Worm (Caenorhabditis elegans) whole organism, L3 larva: ENCODE measurements around the gene try-8.

Source experiments
- R02D3.7 ChIP-seq: fragments of 150-350 bp; optimal IDR thresholded peaks from 2 replicates; lab custom pipeline; 2014; ENCODE audit warnings: missing biosample characterization, missing genetic modification characterization
- ZK546.5 ChIP-seq: sonication (generic microtip); optimal IDR thresholded peaks from 2 replicates; lab custom pipeline; 2017; ENCODE audit warnings: missing biosample characterization, missing genetic modification characterization
- aly-2 ChIP-seq: fragments of 150-350 bp; optimal IDR thresholded peaks from 2 replicates; lab custom pipeline; 2014; ENCODE audit warnings: missing biosample characterization, missing genetic modification characterization
- ceh-28 ChIP-seq: fragments of 150-350 bp; optimal IDR thresholded peaks from 2 replicates; lab custom pipeline; 2014; ENCODE audit warnings: missing biosample characterization, missing genetic modification reagents, missing genetic modification characterization
- ceh-82 ChIP-seq: fragments of 150-350 bp; optimal IDR thresholded peaks from 2 replicates; lab custom pipeline; 2014; ENCODE audit warnings: missing biosample characterization, missing genetic modification characterization
- daf-12 ChIP-seq: fragments of 150-350 bp; optimal IDR thresholded peaks from 2 replicates; lab custom pipeline; 2014; ENCODE audit warnings: missing biosample characterization, missing genetic modification reagents, missing genetic modification characterization
- egl-27 ChIP-seq: sonication (generic microtip); optimal IDR thresholded peaks from 4 replicates; lab custom pipeline; 2017; ENCODE audit warnings: missing biosample characterization, missing genetic modification reagents, missing genetic modification characterization
- egl-5 ChIP-seq: fragments of 150-350 bp; optimal IDR thresholded peaks from 2 replicates; lab custom pipeline; 2017; ENCODE audit warnings: missing biosample characterization, missing genetic modification reagents, missing genetic modification characterization, inconsistent platforms
- elt-2 ChIP-seq: sonication (generic microtip); optimal IDR thresholded peaks from 2 replicates; lab custom pipeline; 2016; ENCODE audit warnings: missing genetic modification reagents, mild to moderate bottlenecking, missing genetic modification characterization, missing compliant biosample characterization
- elt-3 ChIP-seq, 3 experiments: fragments of 150-350 bp in 1 of 3; sonication (generic microtip) in 2 of 3; optimal IDR thresholded peaks; 2 replicates in 2 of 3; 4 replicates in 1 of 3; lab custom pipeline; 2014 to 2017; ENCODE audit warnings: missing biosample characterization in 3 of 3, missing genetic modification characterization in 3 of 3
- eor-1 ChIP-seq, 2 experiments: fragments of 150-350 bp; optimal IDR thresholded peaks; 2 replicates each; lab custom pipeline; 2014 to 2018; ENCODE audit warnings: missing biosample characterization in 2 of 2, missing genetic modification characterization in 2 of 2
- fkh-10 ChIP-seq: sonication (generic microtip); optimal IDR thresholded peaks from 2 replicates; lab custom pipeline; 2017; ENCODE audit warnings: missing biosample characterization, missing genetic modification reagents, missing genetic modification characterization
- fkh-2 ChIP-seq: fragments of 150-350 bp; optimal IDR thresholded peaks from 2 replicates; lab custom pipeline; 2014; ENCODE audit warnings: missing biosample characterization, missing genetic modification reagents, missing genetic modification characterization
- fos-1 ChIP-seq: fragments of 150-350 bp; optimal IDR thresholded peaks from 2 replicates; lab custom pipeline; 2014; ENCODE audit warnings: missing biosample characterization, missing genetic modification characterization
- hmg-11 ChIP-seq: sonication (generic microtip); optimal IDR thresholded peaks from 2 replicates; lab custom pipeline; 2016; ENCODE audit warnings: missing genetic modification characterization, missing compliant biosample characterization
- jun-1 ChIP-seq: fragments of 150-350 bp; optimal IDR thresholded peaks from 2 replicates; lab custom pipeline; 2014; ENCODE audit warnings: missing biosample characterization, missing genetic modification reagents, missing genetic modification characterization
- lsy-12 ChIP-seq: sonication (generic microtip); optimal IDR thresholded peaks from 2 replicates; lab custom pipeline; 2016; ENCODE audit warnings: mild to moderate bottlenecking, missing genetic modification characterization, missing compliant biosample characterization
- mdl-1 ChIP-seq: fragments of 150-350 bp; optimal IDR thresholded peaks from 2 replicates; lab custom pipeline; 2014; ENCODE audit warnings: missing biosample characterization, missing genetic modification characterization
- nfya-1 ChIP-seq: sonication (generic microtip); optimal IDR thresholded peaks from 2 replicates; lab custom pipeline; 2017; ENCODE audit warnings: missing genetic modification characterization, mild to moderate bottlenecking, missing compliant biosample characterization, antibody characterized with exemption, moderate library complexity; ENCODE audit not compliant: insufficient read depth
- nhr-11 ChIP-seq: fragments of 150-350 bp; optimal IDR thresholded peaks from 2 replicates; lab custom pipeline; 2014; ENCODE audit warnings: missing biosample characterization, missing genetic modification characterization
- nhr-23 ChIP-seq: fragments of 150-350 bp; optimal IDR thresholded peaks from 2 replicates; lab custom pipeline; 2014; ENCODE audit warnings: missing biosample characterization, missing genetic modification reagents, missing genetic modification characterization
- nhr-25 ChIP-seq: sonication (generic microtip); optimal IDR thresholded peaks from 2 replicates; lab custom pipeline; 2017; ENCODE audit warnings: missing biosample characterization, missing genetic modification characterization
- nhr-28 ChIP-seq: fragments of 150-350 bp; optimal IDR thresholded peaks from 2 replicates; lab custom pipeline; 2014; ENCODE audit warnings: missing biosample characterization, missing genetic modification characterization
- nhr-43 ChIP-seq: sonication (generic microtip); optimal IDR thresholded peaks from 2 replicates; lab custom pipeline; 2016; ENCODE audit warnings: mild to moderate bottlenecking, missing genetic modification characterization, missing compliant biosample characterization; ENCODE audit not compliant: poor library complexity, severe bottlenecking
- nhr-67 ChIP-seq: fragments of 150-350 bp; optimal IDR thresholded peaks from 2 replicates; lab custom pipeline; 2014; ENCODE audit warnings: missing biosample characterization, missing genetic modification characterization
- nhr-76 ChIP-seq: fragments of 150-350 bp; sonication (generic microtip); optimal IDR thresholded peaks from 5 replicates; lab custom pipeline; 2014; ENCODE audit warnings: missing biosample characterization, missing genetic modification characterization
- pha-4 ChIP-seq: fragments of 150-350 bp; optimal IDR thresholded peaks from 2 replicates; lab custom pipeline; 2014; ENCODE audit warnings: missing biosample characterization, missing genetic modification reagents, missing genetic modification characterization
- pqm-1 ChIP-seq: fragments of 150-350 bp; optimal IDR thresholded peaks from 2 replicates; lab custom pipeline; 2017; ENCODE audit warnings: missing biosample characterization, missing genetic modification characterization, inconsistent platforms
- skn-1 ChIP-seq: fragments of 150-350 bp; optimal IDR thresholded peaks from 2 replicates; lab custom pipeline; 2014; ENCODE audit warnings: missing biosample characterization, missing genetic modification characterization
- snpc-4 ChIP-seq: fragments of 150-350 bp; optimal IDR thresholded peaks from 2 replicates; lab custom pipeline; 2014; ENCODE audit warnings: missing biosample characterization, missing genetic modification characterization
- tbx-2 ChIP-seq: sonication (generic microtip); optimal IDR thresholded peaks from 2 replicates; lab custom pipeline; 2016; ENCODE audit warnings: mild to moderate bottlenecking, missing genetic modification characterization, missing compliant biosample characterization
- zag-1 ChIP-seq: fragments of 150-350 bp; optimal IDR thresholded peaks from 2 replicates; lab custom pipeline; 2014; ENCODE audit warnings: missing biosample characterization, missing genetic modification characterization
- ztf-11 ChIP-seq: fragments of 150-350 bp; optimal IDR thresholded peaks from 2 replicates; lab custom pipeline; 2014; ENCODE audit warnings: missing biosample characterization, missing genetic modification characterization
- ztf-4 ChIP-seq: fragments of 150-350 bp; optimal IDR thresholded peaks from 2 replicates; lab custom pipeline; 2014; ENCODE audit warnings: missing biosample characterization, missing genetic modification characterization

Gene try-8

ce11 chrV:7464696-7465095, 10.6 kb upstream of the try-8 start, which contains the start of gene srh-89:
Gene srh-89, minus strand, starts transcription at chrV:7464796.
- TF ChIP-seq nfya-1 (tag; lab: Kevin White, UChicago) (no peak), jun-1 (tag; lab: Kevin White, UChicago) (no peak)

ce11 chrV:7460898-7461297, 6.8 kb upstream of the try-8 start, which contains the start of gene srh-92:
Gene srh-92, minus strand, starts transcription at chrV:7460998.
- TF ChIP-seq daf-12 (tag; lab: Kevin White, UChicago) (no peak), snpc-4 (no peak), egl-5 (tag; lab: Kevin White, UChicago) (no peak), aly-2 (tag; lab: Kevin White, UChicago) (no peak), tbx-2 (tag; lab: Kevin White, UChicago) (no peak), nhr-25 (tag; lab: Kevin White, UChicago) (no peak), nfya-1 (tag; lab: Kevin White, UChicago) (no peak)

- TF ChIP-seq nhr-25 (tag; lab: Kevin White, UChicago) (no peak), egl-5 (tag; lab: Kevin White, UChicago) (no peak), nhr-11 (tag; lab: Kevin White, UChicago) (no peak), nfya-1 (tag; lab: Kevin White, UChicago) (no peak), skn-1 (tag; lab: Kevin White, UChicago) (no peak), ceh-28 (tag; lab: Kevin White, UChicago) (no peak), egl-27 (tag; lab: Kevin White, UChicago) (no peak), nhr-43 (tag; lab: Kevin White, UChicago) (no peak), pha-4 (tag; lab: Kevin White, UChicago) (no peak), nhr-67 (no peak)
Measured at ce11 chrV:7455008-7455407, 872 bp upstream of the try-8 start, which contains the start of gene F25E5.2. Gene F25E5.2, plus strand, starts transcription at chrV:7455308.

ce11 chrV:7451421-7451820, 2.7 kb downstream of the try-8 start, which contains the start of gene try-11:
Gene try-11, plus strand, starts transcription at chrV:7451721.
- TF ChIP-seq lsy-12 (no peak), egl-27 (tag; lab: Kevin White, UChicago) (no peak), ZK546.5 (tag; lab: Kevin White, UChicago) (no peak), mdl-1 (no peak), ceh-82 (no peak), hmg-11 (no peak), eor-1 (tag; optimal IDR thresholded peaks at IDR 0.05; lab: Kevin White, UChicago) (no peak), pha-4 (tag; lab: Kevin White, UChicago) (no peak), zag-1 (tag; lab: Kevin White, UChicago) (no peak), R02D3.7 (tag; lab: Kevin White, UChicago) (no peak), egl-5 (tag; lab: Kevin White, UChicago) (no peak), pqm-1 (no peak), fos-1 (no peak)

ce11 chrV:7449303-7449827, 4.8 kb downstream of the try-8 start, which contains the start of gene try-12:
Gene try-12, plus strand, starts transcription at chrV:7449353.
- TF ChIP-seq nhr-28 (tag; lab: Kevin White, UChicago) (no peak), nhr-23 (tag; lab: Kevin White, UChicago) (no peak), jun-1 (tag; lab: Kevin White, UChicago) (no peak), elt-3 (tag; optimal IDR thresholded peaks at IDR 0.05; lab: Kevin White, UChicago) (no peak), nhr-76 (tag; lab: Kevin White, UChicago) (no peak), zag-1 (tag; lab: Kevin White, UChicago) (no peak), ztf-4 (tag; lab: Kevin White, UChicago) (no peak), ztf-11 (tag; lab: Kevin White, UChicago) (no peak), ZK546.5 (tag; lab: Kevin White, UChicago) (no peak)

- TF ChIP-seq fkh-2 (tag; lab: Kevin White, UChicago) (no peak), ceh-28 (tag; lab: Kevin White, UChicago) (no peak), nhr-43 (tag; lab: Kevin White, UChicago) (no peak), snpc-4 (no peak), skn-1 (tag; lab: Kevin White, UChicago) (no peak), fos-1 (no peak), egl-27 (tag; lab: Kevin White, UChicago) (no peak), elt-2 (no peak), fkh-10 (no peak)
Measured at ce11 chrV:7446965-7447364, 7.2 kb downstream of the try-8 start, which contains the start of gene F25E5.5. Gene F25E5.5, plus strand, starts transcription at chrV:7447265.
